Worm (Caenorhabditis elegans): ENCODE results near the gene srv-26.

DNA sequence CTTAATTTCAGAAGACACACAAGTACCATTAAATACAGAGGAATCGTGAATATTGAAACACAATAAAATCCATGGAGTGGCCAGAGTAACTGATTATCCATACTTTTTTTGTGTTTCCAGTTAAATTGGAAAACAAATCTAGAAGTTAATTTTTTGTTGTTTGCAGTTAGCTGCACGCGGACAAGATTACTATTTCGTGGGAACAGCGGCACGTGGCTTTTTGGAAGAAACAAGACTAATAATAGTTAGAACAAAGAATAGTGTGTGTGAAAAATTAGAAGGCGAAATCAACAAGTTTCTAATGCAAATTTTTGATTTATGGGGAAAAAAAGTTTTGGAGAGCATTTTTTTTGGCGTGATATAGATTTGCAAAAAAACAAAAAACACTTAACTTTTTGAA lies 35.2 kb downstream of the srv-26 start, which contains the start of gene srv-29:
- TF ChIP-seq irx-1 (tag; optimal IDR thresholded peaks at IDR 0.05) (no peak), lin-39 (tag; optimal IDR thresholded peaks at IDR 0.05) (no peak), nhr-237 (tag; optimal IDR thresholded peaks at IDR 0.05) (no peak), unc-62 (GFP tag; optimal IDR thresholded peaks at IDR 0.05) (no peak), ztf-11 (tag; optimal IDR thresholded peaks at IDR 0.05) (no peak), elt-3 (tag; optimal IDR thresholded peaks at IDR 0.05) (no peak), dpl-1 (GFP tag; optimal IDR thresholded peaks at IDR 0.05) (no peak)
